Fruit fly (Drosophila melanogaster) whole organism, pupa: ENCODE data around the gene CG10565.
A peak's percentile ranks its signal among the peaks of the same experiment; 100 is the strongest.

ENCODE experiments used
- CG10348 ChIP-seq: fragments of 200-800 bp; sonication (Bioruptor generic); IDR thresholded peaks from 2 replicates; pipeline ENCODE4 v1.3.6; 2022; ENCODE audit warnings: missing biosample characterization, missing genetic modification characterization
- CG13204 ChIP-seq: fragments of 200-800 bp; sonication (Bioruptor generic); optimal IDR thresholded peaks from 2 replicates; lab custom pipeline; 2018; ENCODE audit warnings: missing biosample characterization, mild to moderate bottlenecking, missing genetic modification characterization, moderate library complexity
- CG14655 ChIP-seq: fragments of 200-800 bp; sonication (Bioruptor generic); optimal IDR thresholded peaks from 3 replicates; lab custom pipeline; 2017; ENCODE audit warnings: mild to moderate bottlenecking, missing biosample characterization, missing genetic modification reagents, missing genetic modification characterization
- CG17806 ChIP-seq: fragments of 200-800 bp; sonication (Bioruptor generic); optimal IDR thresholded peaks from 2 replicates; lab custom pipeline; 2018; ENCODE audit warnings: missing biosample characterization, mild to moderate bottlenecking, missing genetic modification characterization, moderate library complexity
- CG32121 ChIP-seq: fragments of 200-800 bp; sonication (Bioruptor generic); IDR thresholded peaks from 2 replicates; pipeline ENCODE4 v1.3.6; 2022; ENCODE audit warnings: missing biosample characterization, missing genetic modification characterization
- CG4496 ChIP-seq: fragments of 200-800 bp; sonication (Bioruptor generic); IDR thresholded peaks from 3 replicates; pipeline ENCODE4 v1.3.6; 2022; ENCODE audit warnings: missing biosample characterization, missing genetic modification characterization
- CG8159 ChIP-seq: fragments of 200-800 bp; sonication (Bioruptor generic); optimal IDR thresholded peaks from 3 replicates; lab custom pipeline; 2018; ENCODE audit warnings: missing biosample characterization, mild to moderate bottlenecking, missing genetic modification characterization, moderate library complexity
- CG8301 ChIP-seq: fragments of 200-800 bp; sonication (Bioruptor generic); optimal IDR thresholded peaks from 2 replicates; lab custom pipeline; 2018; ENCODE audit warnings: missing biosample characterization, mild to moderate bottlenecking, missing genetic modification characterization
- EcR ChIP-seq: fragments of 200-800 bp; sonication (Bioruptor generic); optimal IDR thresholded peaks from 3 replicates; lab custom pipeline; 2019; ENCODE audit warnings: missing biosample characterization, missing genetic modification characterization, mild to moderate bottlenecking, moderate library complexity, missing genetic modification reagents
- Ets98B ChIP-seq: fragments of 200-800 bp; sonication (Bioruptor generic); IDR thresholded peaks from 2 replicates; pipeline ENCODE4 v1.3.6; 2022; ENCODE audit warnings: missing biosample characterization, missing genetic modification characterization
- fd96Ca ChIP-seq: fragments of 200-800 bp; sonication (Bioruptor generic); IDR thresholded peaks from 3 replicates; pipeline ENCODE4 v1.3.6; 2022; ENCODE audit warnings: missing biosample characterization, missing genetic modification characterization
- gl ChIP-seq: fragments of 200-800 bp; sonication (Bioruptor generic); optimal IDR thresholded peaks from 2 replicates; lab custom pipeline; 2018; ENCODE audit warnings: missing biosample characterization, mild to moderate bottlenecking, missing genetic modification characterization

dm6 chr3L:21106883-21107282, 29.3 kb downstream of the CG10565 start:
- TF ChIP-seq Ets98B = no peak
- TF ChIP-seq CG17806 = no peak
- TF ChIP-seq CG8301 (tag; lab: Kevin White, UChicago) = peak; percentile 19
- TF ChIP-seq CG14655 (GFP tag; lab: Kevin White, UChicago) = no peak
- TF ChIP-seq CG4496 (GFP tag; lab: Robert Waterston, UW) = peak; percentile 22; the same call in 1 of the 3 replicates
- TF ChIP-seq fd96Ca (GFP tag; lab: Robert Waterston, UW) = no peak
- no peak for TF ChIP-seq gl (tag; lab: Kevin White, UChicago)
- no peak for TF ChIP-seq CG10348 (GFP tag; lab: Robert Waterston, UW)
- TF ChIP-seq CG13204 (GFP tag; lab: Kevin White, UChicago) = no peak
- TF ChIP-seq CG8159 = no peak
- no peak for TF ChIP-seq CG32121 (GFP tag; lab: Robert Waterston, UW)
- TF ChIP-seq EcR (GFP tag; lab: Kevin White, UChicago) = no peak
